Fruit fly (Drosophila melanogaster): ENCODE results near the gene Mur29B.

Mur29B gene

dm6 chr2L:8384108-8384601, 32.2 kb downstream of the Mur29B start, which contains the start of the genes Dad1 and CG13384 (continued):
- TF ChIP-seq H15 (GFP tag; IDR thresholded peaks at IDR 0.05), result peak; percentile 64; the same call in 1 of the 3 replicates
- no peak for TF ChIP-seq slp2 (GFP tag; optimal IDR thresholded peaks at IDR 0.05)
- TF ChIP-seq CG17385 (GFP tag; optimal IDR thresholded peaks at IDR 0.05), result peak; percentile 92
- peak; percentile 93 for TF ChIP-seq CG12299 (tag; optimal IDR thresholded peaks at IDR 0.05)
- peak; percentile 66 for TF ChIP-seq CG2875 (GFP tag; optimal IDR thresholded peaks at IDR 0.05)
- TF ChIP-seq schlank (tag; optimal IDR thresholded peaks at IDR 0.05), result peak; percentile 72
- TF ChIP-seq CG14050 (GFP tag; IDR thresholded peaks at IDR 0.05), result peak; percentile 79
- peak; percentile 95 for TF ChIP-seq al (GFP tag; IDR thresholded peaks at IDR 0.05)
- TF ChIP-seq sna (GFP tag; IDR thresholded peaks at IDR 0.05; ENCODE audit: partially characterized antibody), result no peak
- TF ChIP-seq onecut (GFP tag; IDR thresholded peaks at IDR 0.05), result peak; percentile 71
- peak; percentile 92 for TF ChIP-seq Hr3 (GFP tag; optimal IDR thresholded peaks at IDR 0.05)
- peak; percentile 94 for TF ChIP-seq CG14014 (GFP tag; IDR thresholded peaks at IDR 0.05)
- TF ChIP-seq fd64A (GFP tag; optimal IDR thresholded peaks at IDR 0.05), result no peak
- peak; percentile 81 for TF ChIP-seq CG2202 (tag; optimal IDR thresholded peaks at IDR 0.05)
- no peak for TF ChIP-seq D (optimal IDR thresholded peaks at IDR 0.05)
- TF ChIP-seq D (GFP tag; optimal IDR thresholded peaks at IDR 0.05), result peak; percentile 81
- TF ChIP-seq abd-A (tag; optimal IDR thresholded peaks at IDR 0.05), result no peak
- TF ChIP-seq tll (GFP tag; optimal IDR thresholded peaks at IDR 0.05), result peak in 1 of 2 experiments; percentile 50
- TF ChIP-seq CG17568 (GFP tag; optimal IDR thresholded peaks at IDR 0.05), result peak; percentile 76
- peak; percentile 45; the same call in 1 of the 2 replicates for TF ChIP-seq amos (GFP tag; IDR thresholded peaks at IDR 0.05; ENCODE audit: partially characterized antibody)
- peak; percentile 1 for TF ChIP-seq CG9876 (GFP tag; optimal IDR thresholded peaks at IDR 0.05)
- peak; percentile 85 for TF ChIP-seq CG10431 (GFP tag; optimal IDR thresholded peaks at IDR 0.05)
- peak; percentile 84 for TF ChIP-seq ara (GFP tag; IDR thresholded peaks at IDR 0.05)
- TF ChIP-seq CG34224 (GFP tag; IDR thresholded peaks at IDR 0.05; ENCODE audit: partially characterized antibody), result peak; percentile 35; the same call in 2 of the 3 replicates
- TF ChIP-seq corto (GFP tag; optimal IDR thresholded peaks at IDR 0.05), result peak; percentile 86
- no peak for TF ChIP-seq sc (optimal IDR thresholded peaks at IDR 0.05)
- TF ChIP-seq sc (GFP tag; optimal IDR thresholded peaks at IDR 0.05), result peak; percentile 72
- peak; percentile 91 for TF ChIP-seq Oli (tag; optimal IDR thresholded peaks at IDR 0.05)
- TF ChIP-seq CG9215 (GFP tag; IDR thresholded peaks at IDR 0.05), result peak; percentile 94
- peak; percentile 90 for TF ChIP-seq twi (tag; optimal IDR thresholded peaks at IDR 0.05)
- TF ChIP-seq CG15479 (GFP tag; optimal IDR thresholded peaks at IDR 0.05), result peak; percentile 44
- peak; percentile 93 for TF ChIP-seq gcm (GFP tag; optimal IDR thresholded peaks at IDR 0.05)
- TF ChIP-seq CG3995 (GFP tag; optimal IDR thresholded peaks at IDR 0.05), result peak; percentile 43
- peak; percentile 81 for TF ChIP-seq CG10462 (GFP tag; optimal IDR thresholded peaks at IDR 0.05)
- peak; percentile 83 for TF ChIP-seq Bteb2 (GFP tag; optimal IDR thresholded peaks at IDR 0.05)
- peak; percentile 91 for TF ChIP-seq Sox102F (GFP tag; optimal IDR thresholded peaks at IDR 0.05)
- TF ChIP-seq GATAe (GFP tag; conservative IDR thresholded peaks at IDR 0.05), result peak; percentile 86
- TF ChIP-seq CG16813 (GFP tag; IDR thresholded peaks at IDR 0.05; ENCODE audit: partially characterized antibody), result peak; percentile 51; the same call in 1 of the 3 replicates
- peak; percentile 72 for TF ChIP-seq CG43689 (GFP tag; IDR thresholded peaks at IDR 0.05)
- TF ChIP-seq so (GFP tag; IDR thresholded peaks at IDR 0.05), result peak; percentile 78; the same call in 2 of the 3 replicates
- TF ChIP-seq lov (optimal IDR thresholded peaks at IDR 0.05), result no peak
- TF ChIP-seq lov (GFP tag; IDR thresholded peaks at IDR 0.05), result no peak
- peak; percentile 69 for TF ChIP-seq CG5180 (GFP tag; optimal IDR thresholded peaks at IDR 0.05)
- TF ChIP-seq CG9817 (tag; optimal IDR thresholded peaks at IDR 0.05), result peak; percentile 94
- peak; percentile 93 for TF ChIP-seq sob (GFP tag; IDR thresholded peaks at IDR 0.05)
- no peak for TF ChIP-seq pb (GFP tag; optimal IDR thresholded peaks at IDR 0.05)
- peak; percentile 57 for TF ChIP-seq kay (GFP tag; optimal IDR thresholded peaks at IDR 0.05)
- peak; percentile 91 for TF ChIP-seq tin (GFP tag; optimal IDR thresholded peaks at IDR 0.05)
- TF ChIP-seq CG12155 (GFP tag; optimal IDR thresholded peaks at IDR 0.05), result peak; percentile 90
- peak; percentile 87 for TF ChIP-seq CG17328 (GFP tag; IDR thresholded peaks at IDR 0.05)
